Worm (Caenorhabditis elegans) whole organism, L1 larva: Measurements from ENCODE around the gene acs-7.

Experiments used
- C34B4.2 ChIP-seq: sonication (generic microtip); optimal IDR thresholded peaks from 2 replicates; lab custom pipeline; 2017; ENCODE audit warnings: mild to moderate bottlenecking, missing genetic modification characterization, missing compliant biosample characterization
- Y116A8C.19 ChIP-seq: sonication (generic microtip); optimal IDR thresholded peaks from 2 replicates; lab custom pipeline; 2016; ENCODE audit warnings: missing compliant biosample characterization, missing genetic modification characterization, borderline replicate concordance
- aha-1 ChIP-seq: fragments of 150-350 bp; optimal IDR thresholded peaks from 2 replicates; lab custom pipeline; 2014; ENCODE audit warnings: missing biosample characterization, missing genetic modification characterization
- ama-1 ChIP-seq: fragments of 150-350 bp; optimal IDR thresholded peaks from 2 replicates; lab custom pipeline; 2014
- blmp-1 ChIP-seq: fragments of 150-350 bp; optimal IDR thresholded peaks from 2 replicates; lab custom pipeline; 2014; ENCODE audit warnings: missing biosample characterization, missing genetic modification characterization
- ceh-82 ChIP-seq, 3 experiments: fragments of 150-350 bp in 1 of 3; sonication (generic microtip) in 2 of 3; optimal IDR thresholded peaks; 2 replicates each; lab custom pipeline; 2014 to 2017; ENCODE audit warnings: missing biosample characterization in 3 of 3, missing genetic modification characterization in 3 of 3
- ces-1 ChIP-seq: fragments of 150-350 bp; optimal IDR thresholded peaks from 2 replicates; lab custom pipeline; 2014; ENCODE audit warnings: missing biosample characterization, missing genetic modification reagents, missing genetic modification characterization
- dsc-1 ChIP-seq: sonication (generic microtip); optimal IDR thresholded peaks from 2 replicates; lab custom pipeline; 2016; ENCODE audit warnings: mild to moderate bottlenecking, missing genetic modification characterization, missing compliant biosample characterization
- elt-2 ChIP-seq: sonication (generic microtip); optimal IDR thresholded peaks from 2 replicates; lab custom pipeline; 2016; ENCODE audit warnings: missing genetic modification characterization, mild to moderate bottlenecking, inconsistent platforms, missing compliant biosample characterization, missing genetic modification reagents
- ets-5 ChIP-seq: fragments of 200-800 bp; sonication (Bioruptor generic); IDR thresholded peaks from 2 replicates; pipeline ENCODE4 v1.3.6; 2022; ENCODE audit warnings: missing genetic modification characterization, missing compliant biosample characterization
- fkh-4 ChIP-seq: sonication (generic microtip); optimal IDR thresholded peaks from 2 replicates; lab custom pipeline; 2016; ENCODE audit warnings: missing compliant biosample characterization, missing genetic modification characterization, borderline replicate concordance
- grh-1 ChIP-seq: fragments of 200-800 bp; sonication (Bioruptor generic); IDR thresholded peaks from 2 replicates; pipeline ENCODE4 v1.3.6; 2022; ENCODE audit warnings: missing genetic modification reagents, missing genetic modification characterization, missing compliant biosample characterization
- hlh-17 ChIP-seq: fragments of 200-800 bp; sonication (Bioruptor generic); optimal IDR thresholded peaks from 2 replicates; lab custom pipeline; 2018; ENCODE audit warnings: missing genetic modification characterization, mild to moderate bottlenecking, missing compliant biosample characterization, moderate library complexity, borderline replicate concordance
- isw-1 ChIP-seq: fragments of 200-800 bp; sonication (Bioruptor generic); IDR thresholded peaks from 2 replicates; pipeline ENCODE4 v1.3.6; 2022; ENCODE audit warnings: missing genetic modification characterization, missing compliant biosample characterization
- lin-13 ChIP-seq: fragments of 150-350 bp; optimal IDR thresholded peaks from 2 replicates; lab custom pipeline; 2014; ENCODE audit warnings: missing biosample characterization, missing genetic modification reagents, missing genetic modification characterization
- lin-35 ChIP-seq, 2 experiments: fragments of 150-350 bp; optimal IDR thresholded peaks; 2 replicates each; lab custom pipeline; 2014; ENCODE audit warnings: missing biosample characterization in 2 of 2, missing genetic modification characterization in 2 of 2, missing genetic modification reagents in 2 of 2
- mef-2 ChIP-seq: fragments of 150-350 bp; optimal IDR thresholded peaks from 2 replicates; lab custom pipeline; 2014; ENCODE audit warnings: missing biosample characterization, missing genetic modification characterization
- mep-1 ChIP-seq: fragments of 150-350 bp; optimal IDR thresholded peaks from 2 replicates; lab custom pipeline; 2014; ENCODE audit warnings: missing biosample characterization, missing genetic modification characterization
- nhr-11 ChIP-seq: fragments of 150-350 bp; optimal IDR thresholded peaks from 2 replicates; lab custom pipeline; 2014; ENCODE audit warnings: missing biosample characterization, missing genetic modification characterization
- nhr-20 ChIP-seq: sonication (generic microtip); optimal IDR thresholded peaks from 2 replicates; lab custom pipeline; 2016; ENCODE audit warnings: mild to moderate bottlenecking, missing genetic modification characterization, missing compliant biosample characterization
- nhr-71 ChIP-seq: sonication (generic microtip); optimal IDR thresholded peaks from 2 replicates; lab custom pipeline; 2016; ENCODE audit warnings: mild to moderate bottlenecking, missing genetic modification characterization, moderate library complexity, missing compliant biosample characterization
- nhr-77 ChIP-seq: fragments of 150-350 bp; optimal IDR thresholded peaks from 2 replicates; lab custom pipeline; 2014; ENCODE audit warnings: missing biosample characterization, missing genetic modification characterization
- nhr-84 ChIP-seq: sonication (generic microtip); optimal IDR thresholded peaks from 2 replicates; lab custom pipeline; 2017; ENCODE audit warnings: missing biosample characterization, missing genetic modification characterization
- pax-3 ChIP-seq: fragments of 200-800 bp; sonication (Bioruptor generic); optimal IDR thresholded peaks from 2 replicates; lab custom pipeline; 2018; ENCODE audit warnings: mild to moderate bottlenecking, missing genetic modification characterization, moderate library complexity, missing compliant biosample characterization
- pqm-1 ChIP-seq: sonication (generic microtip); optimal IDR thresholded peaks from 3 replicates; lab custom pipeline; 2017; ENCODE audit warnings: missing biosample characterization, missing genetic modification characterization
- rnt-1 ChIP-seq: sonication (generic microtip); optimal IDR thresholded peaks from 2 replicates; lab custom pipeline; 2016; ENCODE audit warnings: mild to moderate bottlenecking, missing genetic modification characterization, moderate library complexity, missing compliant biosample characterization
- skn-1 ChIP-seq: fragments of 150-350 bp; optimal IDR thresholded peaks from 2 replicates; lab custom pipeline; 2014; ENCODE audit warnings: missing biosample characterization, missing genetic modification characterization
- snu-23 ChIP-seq: sonication (generic microtip); optimal IDR thresholded peaks from 2 replicates; lab custom pipeline; 2016; ENCODE audit warnings: missing genetic modification characterization, missing compliant biosample characterization
- sptf-1 ChIP-seq: fragments of 150-350 bp; optimal IDR thresholded peaks from 2 replicates; lab custom pipeline; 2014; ENCODE audit warnings: missing biosample characterization, missing genetic modification characterization
- sup-37 ChIP-seq: fragments of 200-800 bp; sonication (Bioruptor generic); optimal IDR thresholded peaks from 2 replicates; lab custom pipeline; 2018; ENCODE audit warnings: mild to moderate bottlenecking, missing genetic modification characterization, missing compliant biosample characterization
- tlp-1 ChIP-seq: fragments of 150-350 bp; optimal IDR thresholded peaks from 2 replicates; lab custom pipeline; 2014; ENCODE audit warnings: missing biosample characterization, missing genetic modification characterization
- unc-62 ChIP-seq: fragments of 150-350 bp; optimal IDR thresholded peaks from 2 replicates; lab custom pipeline; 2014; ENCODE audit warnings: missing biosample characterization, missing genetic modification reagents, missing genetic modification characterization
- unc-86 ChIP-seq: sonication (generic microtip); optimal IDR thresholded peaks from 2 replicates; lab custom pipeline; 2016; ENCODE audit warnings: missing genetic modification characterization, missing compliant biosample characterization
- unc-98 ChIP-seq: fragments of 200-800 bp; sonication (Bioruptor generic); IDR thresholded peaks from 2 replicates; pipeline ENCODE4 v1.3.6; 2022; ENCODE audit warnings: missing genetic modification characterization, missing compliant biosample characterization
- vab-15 ChIP-seq: sonication (generic microtip); optimal IDR thresholded peaks from 2 replicates; lab custom pipeline; 2017; ENCODE audit warnings: missing genotype, mild to moderate bottlenecking, missing genetic modification characterization, missing compliant biosample characterization
- xbp-1 ChIP-seq: sonication (generic microtip); optimal IDR thresholded peaks from 2 replicates; lab custom pipeline; 2016; ENCODE audit warnings: missing genetic modification characterization, missing compliant biosample characterization

Gene acs-7

ce11 chrII:9325555-9325954 is 33.7 kb downstream of the acs-7 start:
- no peak for TF ChIP-seq hlh-17 (GFP tag; lab: Kevin White, UChicago)
- TF ChIP-seq elt-2 (tag; lab: Kevin White, UChicago), result peak; percentile 20
- TF ChIP-seq, all 84 proteins: peak for 1

- TF ChIP-seq nhr-77 (tag; lab: Kevin White, UChicago), result no peak
- no peak for TF ChIP-seq vab-15 (tag; lab: Kevin White, UChicago)
- TF ChIP-seq lin-13 (GFP tag; lab: Kevin White, UChicago), result no peak
- no peak for TF ChIP-seq pqm-1
- no peak for TF ChIP-seq fkh-4 (tag; lab: Kevin White, UChicago)
- no peak for TF ChIP-seq isw-1 (GFP tag; lab: Robert Waterston, UW)
- no peak for TF ChIP-seq dsc-1 (tag; lab: Kevin White, UChicago)
These were observed 37.7 kb downstream of the acs-7 start, which contains the start of gene wbp-2 for ce11 chrII:9329474-9329873. TSS of gene wbp-2 (plus strand) at chrII:9329774.

DNA sequence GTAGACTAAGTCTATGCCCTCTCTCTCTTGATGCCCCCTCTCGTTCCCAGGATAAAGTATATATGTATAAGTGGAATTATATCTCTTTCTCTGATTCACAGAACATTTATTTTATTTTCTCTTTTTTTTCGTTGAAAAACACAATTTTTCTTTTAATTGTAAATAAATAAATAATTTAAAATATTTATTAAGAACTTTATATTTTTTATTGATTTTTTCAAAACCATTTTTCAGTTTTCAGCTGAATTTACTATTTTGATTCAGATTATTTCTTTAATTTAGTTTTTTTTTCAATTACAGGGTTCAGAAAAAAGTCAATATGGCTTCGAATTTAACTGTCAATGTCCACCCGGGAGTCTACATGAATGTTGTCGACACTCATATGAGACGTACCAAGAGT is 39.5 kb downstream of the acs-7 start, which contains the start of gene eif-3.F:
Gene eif-3.F (plus strand): TSS at position 301 of the 400 bp plus-strand sequence.
- TF ChIP-seq ceh-82 (tag; optimal IDR thresholded peaks at IDR 0.05; lab: Kevin White, UChicago), result no peak
- TF ChIP-seq unc-62 (GFP tag; lab: Kevin White, UChicago), result no peak
- TF ChIP-seq ets-5 (GFP tag; lab: Robert Waterston, UW), result no peak
- no peak for TF ChIP-seq Y116A8C.19

DNA sequence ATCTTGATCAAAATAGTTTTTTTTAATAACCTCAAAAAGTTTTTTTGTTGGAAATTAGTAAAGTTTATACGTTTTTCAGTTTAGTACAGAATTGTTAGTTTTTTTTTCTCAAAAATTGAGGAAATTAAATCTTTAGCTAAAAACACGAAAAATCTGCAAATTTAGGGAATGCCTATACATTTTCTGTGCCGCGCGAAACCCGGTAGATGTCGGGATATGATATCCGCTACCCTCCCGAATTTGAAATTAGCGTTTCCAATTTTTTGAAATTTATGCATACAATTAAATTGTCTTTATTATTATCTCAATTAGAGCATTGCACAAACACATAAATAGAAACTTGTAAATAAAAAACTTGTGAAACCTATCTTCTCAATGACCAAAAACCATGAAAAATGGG is 41.2 kb downstream of the acs-7 start:
- no peak for TF ChIP-seq elt-2 (tag; lab: Kevin White, UChicago)

ce11 chrII:9333714-9334113 is 41.9 kb downstream of the acs-7 start, which contains the start of gene scp-1:
TSS of gene scp-1 (plus strand) at chrII:9334014.
- TF ChIP-seq unc-98 (GFP tag; lab: Robert Waterston, UW) (no peak), lin-35 (GFP tag; optimal IDR thresholded peaks at IDR 0.05; lab: Kevin White, UChicago) (no peak), pax-3 (tag; lab: Kevin White, UChicago) (no peak), C34B4.2 (tag; lab: Kevin White, UChicago) (no peak), sptf-1 (tag; lab: Kevin White, UChicago) (no peak), nhr-84 (tag; lab: Kevin White, UChicago) (no peak), rnt-1 (tag; lab: Kevin White, UChicago) (no peak), xbp-1 (tag; lab: Kevin White, UChicago) (no peak), ces-1 (no peak), sup-37 (GFP tag; lab: Kevin White, UChicago) (no peak), isw-1 (GFP tag; lab: Robert Waterston, UW) (no peak), nhr-20 (tag; lab: Kevin White, UChicago) (no peak), unc-86 (tag; lab: Kevin White, UChicago) (no peak), grh-1 (GFP tag; lab: Robert Waterston, UW) (no peak), nhr-11 (tag; lab: Kevin White, UChicago) (no peak), nhr-71 (tag; lab: Kevin White, UChicago) (no peak), mep-1 (tag; lab: Kevin White, UChicago) (no peak), ama-1 (no peak), blmp-1 (tag; lab: Kevin White, UChicago) (no peak), mef-2 (tag; lab: Kevin White, UChicago) (no peak)

- no peak for TF ChIP-seq tlp-1 (tag; lab: Kevin White, UChicago)
- no peak for TF ChIP-seq ets-5 (GFP tag; lab: Robert Waterston, UW)
- TF ChIP-seq mep-1 (tag; lab: Kevin White, UChicago), result peak; percentile 32
- TF ChIP-seq aha-1 (tag; lab: Kevin White, UChicago), result no peak
- no peak for TF ChIP-seq snu-23 (GFP tag; lab: Kevin White, UChicago)
- no peak for TF ChIP-seq skn-1 (tag; lab: Kevin White, UChicago)
- no peak for TF ChIP-seq rnt-1 (tag; lab: Kevin White, UChicago)
- TF ChIP-seq pqm-1, result no peak
These were observed 44.8 kb downstream of the acs-7 start for ce11 chrII:9336651-9337050.
